Worm (Caenorhabditis elegans): ENCODE data around the gene T16G1.5.

Gene T16G1.5

DNA sequence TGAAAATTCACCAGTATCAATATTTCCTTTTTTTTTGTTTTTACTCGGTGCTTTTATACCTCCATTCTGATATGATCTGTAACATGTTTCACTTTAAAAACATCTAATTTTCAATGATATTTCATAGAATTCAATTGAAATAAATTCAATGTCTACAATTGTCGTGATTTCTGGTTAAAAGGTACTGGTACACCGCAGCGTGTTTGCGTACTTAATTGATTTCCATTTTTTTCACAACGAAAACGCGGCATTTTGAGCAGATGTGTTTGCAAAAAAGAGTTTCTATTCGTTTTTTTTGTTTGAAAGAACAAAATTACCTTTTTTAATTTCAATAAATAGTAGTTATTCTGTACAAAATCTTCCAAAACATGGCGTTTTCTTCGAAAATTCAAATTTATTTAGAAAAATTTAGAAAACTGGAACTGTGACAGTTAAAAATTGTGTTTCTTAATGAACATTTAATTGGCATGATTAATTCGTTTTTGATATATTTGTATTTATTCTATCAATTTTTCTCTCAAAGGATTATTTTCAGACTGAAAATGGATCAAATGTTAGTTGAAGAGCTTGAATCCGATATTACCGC is 31.3 kb upstream of the T16G1.5 start, which contains the start of gene pnn-1 (continued):
- TF ChIP-seq ztf-11 (tag; optimal IDR thresholded peaks at IDR 0.05) (no peak), unc-130 (tag; optimal IDR thresholded peaks at IDR 0.05) (no peak), ceh-82 (tag; optimal IDR thresholded peaks at IDR 0.05) (no peak), skn-1 (tag; optimal IDR thresholded peaks at IDR 0.05) (no peak), aly-2 (tag; optimal IDR thresholded peaks at IDR 0.05) (no peak), nhr-20 (tag; optimal IDR thresholded peaks at IDR 0.05) (no peak), efl-1 (optimal IDR thresholded peaks at IDR 0.05) (peak; percentile 40 to 58), efl-1 (GFP tag; optimal IDR thresholded peaks at IDR 0.05 in 1 of 2) (peak; percentile 49 to 95), mdl-1 (tag; optimal IDR thresholded peaks at IDR 0.05) (no peak), lin-39 (tag; optimal IDR thresholded peaks at IDR 0.05) (no peak), fkh-4 (tag; optimal IDR thresholded peaks at IDR 0.05; ENCODE audit: borderline replicate concordance) (no peak), mef-2 (tag; optimal IDR thresholded peaks at IDR 0.05) (no peak), tlp-1 (tag; optimal IDR thresholded peaks at IDR 0.05) (no peak), sox-4 (tag; optimal IDR thresholded peaks at IDR 0.05) (no peak), nhr-76 (tag; optimal IDR thresholded peaks at IDR 0.05) (no peak), dsc-1 (tag; optimal IDR thresholded peaks at IDR 0.05) (no peak), tbx-2 (tag; optimal IDR thresholded peaks at IDR 0.05) (peak; percentile 12), nhr-85 (tag) (no peak), mab-9 (GFP tag; IDR thresholded peaks at IDR 0.05) (no peak), Y116A8C.19 (tag; optimal IDR thresholded peaks at IDR 0.05; ENCODE audit: borderline replicate concordance) (no peak), blmp-1 (tag; optimal IDR thresholded peaks at IDR 0.05) (peak; percentile 41), C04F5.9 (tag; optimal IDR thresholded peaks at IDR 0.05) (no peak), ceh-88 (GFP tag; IDR thresholded peaks at IDR 0.05) (no peak), elt-3 (tag; optimal IDR thresholded peaks at IDR 0.05) (no peak), ces-1 (GFP tag; optimal IDR thresholded peaks at IDR 0.05) (no peak), dpl-1 (GFP tag; optimal IDR thresholded peaks at IDR 0.05) (peak; percentile 29 to 69 (median 63)), irx-1 (tag; optimal IDR thresholded peaks at IDR 0.05) (no peak), hlh-17 (GFP tag; optimal IDR thresholded peaks at IDR 0.05; ENCODE audit: borderline replicate concordance) (no peak), nhr-90 (tag; optimal IDR thresholded peaks at IDR 0.05; ENCODE audit: poor library complexity) (no peak), ceh-8 (GFP tag; optimal IDR thresholded peaks at IDR 0.05) (no peak), nhr-77 (tag; optimal IDR thresholded peaks at IDR 0.05) (no peak)

ce11 chrV:12968555-12968954 is 29.2 kb upstream of the T16G1.5 start, which contains the start of gene lin-46:
TSS of gene lin-46 (plus strand) at chrV:12968855.
- TF ChIP-seq sox-4 (tag; optimal IDR thresholded peaks at IDR 0.05), result no peak
- no peak for TF ChIP-seq mep-1 (tag; optimal IDR thresholded peaks at IDR 0.05)
- TF ChIP-seq nhr-85 (tag), result no peak
- no peak for TF ChIP-seq elt-2 (tag; optimal IDR thresholded peaks at IDR 0.05)
- no peak for TF ChIP-seq lin-39 (tag; optimal IDR thresholded peaks at IDR 0.05)
- no peak for TF ChIP-seq tlp-1 (tag; optimal IDR thresholded peaks at IDR 0.05)
- TF ChIP-seq lin-14 (GFP tag; optimal IDR thresholded peaks at IDR 0.05), result no peak
- TF ChIP-seq tbx-2 (tag; optimal IDR thresholded peaks at IDR 0.05), result no peak

- peak; percentile 16 for TF ChIP-seq egl-13 (tag; optimal IDR thresholded peaks at IDR 0.05)
- TF ChIP-seq elt-2 (tag; optimal IDR thresholded peaks at IDR 0.05), result peak; percentile 10
- TF ChIP-seq swsn-7 (tag; optimal IDR thresholded peaks at IDR 0.05), result peak; percentile 67
- TF ChIP-seq mdl-1 (tag; optimal IDR thresholded peaks at IDR 0.05), result peak in 1 of 2 experiments; percentile 24
- TF ChIP-seq efl-1 (optimal IDR thresholded peaks at IDR 0.05), result peak; percentile 53 to 62
- TF ChIP-seq efl-1 (GFP tag; optimal IDR thresholded peaks at IDR 0.05 in 1 of 2), result peak; percentile 42 to 95
- TF ChIP-seq nhr-20 (tag; optimal IDR thresholded peaks at IDR 0.05), result peak; percentile 78
- peak; percentile 82 for TF ChIP-seq snu-23 (GFP tag; optimal IDR thresholded peaks at IDR 0.05)
- peak; percentile 71 for TF ChIP-seq isw-1 (GFP tag; IDR thresholded peaks at IDR 0.05)
- peak; percentile 76 for TF ChIP-seq xbp-1 (tag; optimal IDR thresholded peaks at IDR 0.05)
- TF ChIP-seq pax-3 (tag; optimal IDR thresholded peaks at IDR 0.05), result peak; percentile 78
- peak; percentile 17 for TF ChIP-seq unc-130 (tag; optimal IDR thresholded peaks at IDR 0.05)
- TF ChIP-seq ceh-88 (GFP tag; IDR thresholded peaks at IDR 0.05), result peak; percentile 78
- peak; percentile 49 for TF ChIP-seq rnt-1 (tag; optimal IDR thresholded peaks at IDR 0.05)
- peak; percentile 49 for TF ChIP-seq mep-1 (tag; optimal IDR thresholded peaks at IDR 0.05)
- TF ChIP-seq lsy-2 (tag; optimal IDR thresholded peaks at IDR 0.05), result peak; percentile 72 to 91
- TF ChIP-seq elt-3 (tag; optimal IDR thresholded peaks at IDR 0.05), result peak in 1 of 6 experiments; percentile 28
- TF ChIP-seq lin-35 (GFP tag; optimal IDR thresholded peaks at IDR 0.05), result peak; percentile 54 to 55
- TF ChIP-seq mab-9 (GFP tag; IDR thresholded peaks at IDR 0.05), result 0 out of 2 replicates have a peak, but pooled peaks have one; percentile 9
- peak; percentile 62 for TF ChIP-seq lin-15B (tag; optimal IDR thresholded peaks at IDR 0.05)
- TF ChIP-seq irx-1 (tag; optimal IDR thresholded peaks at IDR 0.05), result peak; percentile 48
- TF ChIP-seq vab-15 (tag; optimal IDR thresholded peaks at IDR 0.05), result peak; percentile 75
- TF ChIP-seq blmp-1 (tag; optimal IDR thresholded peaks at IDR 0.05), result peak; percentile 7
- TF ChIP-seq F16B12.6 (tag; optimal IDR thresholded peaks at IDR 0.05), result peak; percentile 78
- TF ChIP-seq unc-86 (tag; optimal IDR thresholded peaks at IDR 0.05), result peak; percentile 5
- peak; percentile 70 for TF ChIP-seq tbx-2 (tag; optimal IDR thresholded peaks at IDR 0.05)
Measured at ce11 chrV:12967925-12968327, 28.6 kb upstream of the T16G1.5 start, which contains the start of gene R186.8. TSS of gene R186.8 (minus strand) at chrV:12967982.
